Worm (Caenorhabditis elegans) whole organism, L4 larva: ENCODE results near the gene tba-4.
A peak's percentile ranks its signal among the peaks of the same experiment; 100 is the strongest.

Experiments
- F26F4.8 ChIP-seq: fragments of 200-800 bp; sonication (Bioruptor generic); conservative IDR thresholded peaks from 2 replicates; pipeline ENCODE4 v1.3.6; 2022; ENCODE audit warnings: missing genetic modification characterization, missing compliant biosample characterization
- T26A8.4 ChIP-seq: fragments of 200-800 bp; sonication (Bioruptor generic); IDR thresholded peaks from 2 replicates; pipeline ENCODE4 v1.3.6; 2022; ENCODE audit warnings: missing genetic modification characterization, missing compliant biosample characterization
- Y105C5A.15 ChIP-seq: fragments of 200-800 bp; sonication (Bioruptor generic); IDR thresholded peaks from 2 replicates; pipeline ENCODE4 v1.3.6; 2022; ENCODE audit warnings: missing genetic modification characterization, missing compliant biosample characterization
- Y48G9A.11 ChIP-seq: fragments of 200-800 bp; sonication (Bioruptor generic); IDR thresholded peaks from 2 replicates; pipeline ENCODE4 v1.3.6; 2022; ENCODE audit warnings: missing genetic modification reagents, missing genetic modification characterization, missing compliant biosample characterization
- Y5F2A.4 ChIP-seq: fragments of 200-800 bp; sonication (Bioruptor generic); optimal IDR thresholded peaks from 2 replicates; lab custom pipeline; 2018; ENCODE audit warnings: mild to moderate bottlenecking, missing genetic modification characterization, missing compliant biosample characterization
- Y75B8A.6 ChIP-seq: fragments of 200-800 bp; sonication (Bioruptor generic); IDR thresholded peaks from 2 replicates; pipeline ENCODE4 v1.3.6; 2022; ENCODE audit warnings: missing genetic modification reagents, missing genetic modification characterization, missing compliant biosample characterization
- ZK337.2 ChIP-seq: fragments of 200-800 bp; sonication (Bioruptor generic); IDR thresholded peaks from 2 replicates; pipeline ENCODE4 v1.3.6; 2022; ENCODE audit warnings: missing genetic modification reagents, missing genetic modification characterization, missing compliant biosample characterization
- ZK546.5 ChIP-seq, 2 experiments: sonication (generic microtip); optimal IDR thresholded peaks; 2 replicates each; lab custom pipeline; 2017; ENCODE audit warnings: missing biosample characterization in 2 of 2, missing genetic modification characterization in 2 of 2
- ama-1 ChIP-seq: fragments of 150-350 bp; optimal IDR thresholded peaks from 2 replicates; lab custom pipeline; 2014; ENCODE audit warnings: inconsistent platforms, mixed read lengths
- attf-4 ChIP-seq: sonication (generic microtip); optimal IDR thresholded peaks from 3 replicates; lab custom pipeline; 2017; ENCODE audit warnings: missing biosample characterization, missing genetic modification characterization
- ceh-20 ChIP-seq: fragments of 200-800 bp; sonication (Bioruptor generic); IDR thresholded peaks from 2 replicates; pipeline ENCODE4 v1.3.6; 2022; ENCODE audit warnings: missing genetic modification reagents, missing genetic modification characterization, missing compliant biosample characterization
- ceh-28 ChIP-seq: fragments of 150-350 bp; optimal IDR thresholded peaks from 2 replicates; lab custom pipeline; 2014; ENCODE audit warnings: missing biosample characterization, missing genetic modification reagents, missing genetic modification characterization
- ceh-32 ChIP-seq: sonication (generic microtip); optimal IDR thresholded peaks from 2 replicates; lab custom pipeline; 2016; ENCODE audit warnings: mild to moderate bottlenecking, missing genetic modification characterization, missing compliant biosample characterization; ENCODE audit not compliant: poor library complexity
- daf-16 ChIP-seq, 3 experiments: sonication (generic microtip); optimal IDR thresholded peaks; 2 replicates each; lab custom pipeline; 2016 to 2017; ENCODE audit warnings: missing genetic modification characterization in 3 of 3, missing genetic modification reagents in 3 of 3, mild to moderate bottlenecking in 2 of 3, missing compliant biosample characterization in 2 of 3, missing biosample characterization in 1 of 3, moderate library complexity in 1 of 3
- daf-8 ChIP-seq: fragments of 200-800 bp; sonication (Bioruptor generic); IDR thresholded peaks from 2 replicates; pipeline ENCODE4 v1.3.6; 2022; ENCODE audit warnings: missing genetic modification characterization, missing compliant biosample characterization
- dmd-6 ChIP-seq: fragments of 200-800 bp; sonication (Bioruptor generic); IDR thresholded peaks from 2 replicates; pipeline ENCODE4 v1.3.6; 2022; ENCODE audit warnings: missing genetic modification reagents, missing genetic modification characterization, missing compliant biosample characterization
- dmd-9 ChIP-seq: fragments of 200-800 bp; sonication (Bioruptor generic); IDR thresholded peaks from 2 replicates; pipeline ENCODE4 v1.3.6; 2022; ENCODE audit warnings: missing genetic modification reagents, missing genetic modification characterization, missing compliant biosample characterization
- egl-27 ChIP-seq: sonication (generic microtip); optimal IDR thresholded peaks from 3 replicates; lab custom pipeline; 2017; ENCODE audit warnings: missing biosample characterization, missing genetic modification reagents, missing genetic modification characterization
- egl-43 ChIP-seq: fragments of 200-800 bp; sonication (Bioruptor generic); IDR thresholded peaks from 2 replicates; pipeline ENCODE4 v1.3.6; 2022; ENCODE audit warnings: missing genetic modification reagents, missing genetic modification characterization, missing compliant biosample characterization
- fkh-10 ChIP-seq: fragments of 150-350 bp; optimal IDR thresholded peaks from 2 replicates; lab custom pipeline; 2014; ENCODE audit warnings: missing biosample characterization, missing genetic modification reagents, missing genetic modification characterization
- hlh-11 ChIP-seq: fragments of 200-800 bp; sonication (Bioruptor generic); optimal IDR thresholded peaks from 2 replicates; lab custom pipeline; 2018; ENCODE audit warnings: mild to moderate bottlenecking, missing genetic modification characterization, missing compliant biosample characterization
- hmg-1.1 ChIP-seq: fragments of 200-800 bp; sonication (Bioruptor generic); IDR thresholded peaks from 2 replicates; pipeline ENCODE4 v1.3.6; 2022; ENCODE audit warnings: missing genetic modification reagents, missing genetic modification characterization, missing compliant biosample characterization
- lsy-2 ChIP-seq, 2 experiments: fragments of 150-350 bp in 1 of 2; sonication (generic microtip) in 1 of 2; optimal IDR thresholded peaks; 2 replicates each; lab custom pipeline; 2014 to 2017; ENCODE audit warnings: missing biosample characterization in 2 of 2, missing genetic modification characterization in 2 of 2
- madf-9 ChIP-seq: fragments of 200-800 bp; sonication (Bioruptor generic); conservative IDR thresholded peaks from 2 replicates; pipeline ENCODE4 v1.3.6; 2022; ENCODE audit warnings: missing genetic modification reagents, missing genetic modification characterization, missing compliant biosample characterization
- mdl-1 ChIP-seq, 2 experiments: fragments of 150-350 bp in 1 of 2; sonication (generic microtip) in 1 of 2; optimal IDR thresholded peaks; 2 replicates each; lab custom pipeline; 2014 to 2017; ENCODE audit warnings: missing biosample characterization in 2 of 2, missing genetic modification characterization in 2 of 2
- mdt-29 ChIP-seq: fragments of 200-800 bp; sonication (Bioruptor generic); IDR thresholded peaks from 2 replicates; pipeline ENCODE4 v1.3.6; 2022; ENCODE audit warnings: missing genetic modification reagents, missing genetic modification characterization, missing compliant biosample characterization
- mxl-3 ChIP-seq: fragments of 200-800 bp; sonication (Bioruptor generic); optimal IDR thresholded peaks from 2 replicates; lab custom pipeline; 2018; ENCODE audit warnings: mild to moderate bottlenecking, missing genetic modification characterization, missing compliant biosample characterization
- nhr-10 ChIP-seq: fragments of 150-350 bp; optimal IDR thresholded peaks from 2 replicates; lab custom pipeline; 2014; ENCODE audit warnings: missing biosample characterization, missing genetic modification characterization
- nhr-102 ChIP-seq: sonication (generic microtip); optimal IDR thresholded peaks from 2 replicates; lab custom pipeline; 2016; ENCODE audit warnings: mild to moderate bottlenecking, missing genetic modification characterization, moderate library complexity, missing compliant biosample characterization
- nhr-11 ChIP-seq: fragments of 150-350 bp; optimal IDR thresholded peaks from 2 replicates; lab custom pipeline; 2014; ENCODE audit warnings: missing biosample characterization, missing genetic modification characterization
- nhr-111 ChIP-seq: fragments of 200-800 bp; sonication (Bioruptor generic); optimal IDR thresholded peaks from 2 replicates; lab custom pipeline; 2018; ENCODE audit warnings: mild to moderate bottlenecking, missing genetic modification characterization, missing compliant biosample characterization
- nhr-237 ChIP-seq: sonication (generic microtip); optimal IDR thresholded peaks from 2 replicates; lab custom pipeline; 2017; ENCODE audit warnings: missing biosample characterization, missing genetic modification characterization
- nhr-28 ChIP-seq: fragments of 150-350 bp; optimal IDR thresholded peaks from 2 replicates; lab custom pipeline; 2014; ENCODE audit warnings: missing biosample characterization, missing genetic modification characterization
- nhr-42 ChIP-seq: fragments of 200-800 bp; sonication (Bioruptor generic); IDR thresholded peaks from 2 replicates; pipeline ENCODE4 v1.3.6; 2022; ENCODE audit warnings: missing genetic modification characterization, missing compliant biosample characterization
- nhr-48 ChIP-seq: sonication (generic microtip); optimal IDR thresholded peaks from 2 replicates; lab custom pipeline; 2016; ENCODE audit warnings: mild to moderate bottlenecking, missing genetic modification characterization, missing compliant biosample characterization
- nhr-77 ChIP-seq: fragments of 150-350 bp; optimal IDR thresholded peaks from 2 replicates; lab custom pipeline; 2014; ENCODE audit warnings: missing biosample characterization, missing genetic modification characterization
- pha-4 ChIP-seq, 2 experiments: fragments of 150-350 bp in 1 of 2; fragments of 200-800 bp in 1 of 2; sonication (Bioruptor generic) in 1 of 2; IDR thresholded peaks in 1 of 2; optimal IDR thresholded peaks in 1 of 2; 2 replicates each; pipeline versions ENCODE4 v1.3.6 to Lab custom; 2014 to 2022; ENCODE audit warnings: missing genetic modification characterization in 2 of 2, missing genetic modification reagents in 2 of 2, missing biosample characterization in 1 of 2, missing compliant biosample characterization in 1 of 2
- php-3 ChIP-seq: fragments of 200-800 bp; sonication (Bioruptor generic); IDR thresholded peaks from 2 replicates; pipeline ENCODE4 v1.3.6; 2022; ENCODE audit warnings: missing genetic modification reagents, missing genetic modification characterization, missing compliant biosample characterization
- pqm-1 ChIP-seq: sonication (generic microtip); optimal IDR thresholded peaks from 2 replicates; lab custom pipeline; 2017; ENCODE audit warnings: missing biosample characterization, missing genetic modification characterization
- spr-1 ChIP-seq: sonication (generic microtip); optimal IDR thresholded peaks from 2 replicates; lab custom pipeline; 2016; ENCODE audit warnings: mild to moderate bottlenecking, missing genetic modification characterization, missing compliant biosample characterization
- tag-97 ChIP-seq: fragments of 200-800 bp; sonication (Bioruptor generic); IDR thresholded peaks from 2 replicates; pipeline ENCODE4 v1.3.6; 2022; ENCODE audit warnings: missing genetic modification characterization, missing compliant biosample characterization
- tra-1 ChIP-seq: fragments of 200-800 bp; sonication (Bioruptor generic); IDR thresholded peaks from 2 replicates; pipeline ENCODE4 v1.3.6; 2022; ENCODE audit warnings: missing genetic modification reagents, missing genetic modification characterization, missing compliant biosample characterization
- unc-39 ChIP-seq: sonication (generic microtip); optimal IDR thresholded peaks from 2 replicates; lab custom pipeline; 2017; ENCODE audit warnings: missing biosample characterization, missing genetic modification characterization
- unc-62 ChIP-seq, 3 experiments: fragments of 150-350 bp in 1 of 3; sonication (generic microtip); optimal IDR thresholded peaks in 2 of 3; peaks in 1 of 3; 1 replicate in 1 of 3; 2 replicates in 2 of 3; lab custom pipeline; 2014 to 2017; ENCODE audit warnings: missing biosample characterization in 3 of 3, missing genetic modification characterization in 3 of 3, missing genetic modification reagents in 3 of 3, missing genotype in 1 of 3
- zfp-2 ChIP-seq: sonication (generic microtip); optimal IDR thresholded peaks from 2 replicates; lab custom pipeline; 2016; ENCODE audit warnings: mild to moderate bottlenecking, missing genetic modification characterization, missing compliant biosample characterization
- zfp-3 ChIP-seq: fragments of 200-800 bp; sonication (Bioruptor generic); conservative IDR thresholded peaks from 2 replicates; pipeline ENCODE4 v1.3.6; 2022; ENCODE audit warnings: missing genetic modification reagents, missing genetic modification characterization, missing compliant biosample characterization
- zip-11 ChIP-seq: fragments of 200-800 bp; sonication (Bioruptor generic); IDR thresholded peaks from 2 replicates; pipeline ENCODE4 v1.3.6; 2022; ENCODE audit warnings: missing genetic modification characterization, missing compliant biosample characterization
- zip-2 ChIP-seq: fragments of 150-350 bp; optimal IDR thresholded peaks from 2 replicates; lab custom pipeline; 2014; ENCODE audit warnings: missing biosample characterization, missing genetic modification characterization
- ztf-7 ChIP-seq: fragments of 150-350 bp; optimal IDR thresholded peaks from 2 replicates; lab custom pipeline; 2014; ENCODE audit warnings: missing biosample characterization, missing genetic modification characterization

tba-4 gene

ce11 chrII:10950107-10950679 is 31.7 kb downstream of the tba-4 start, which contains the start of gene gst-5:
gst-5 (plus strand) TSS chrII:10950352.
- TF ChIP-seq nhr-111 (GFP tag; lab: Kevin White, UChicago) (no peak), nhr-28 (peak; percentile 98), nhr-42 (no peak), mdl-1 (tag; optimal IDR thresholded peaks at IDR 0.05; lab: Kevin White, UChicago) (no peak), Y75B8A.6 (GFP tag; lab: Robert Waterston, UW) (no peak), daf-8 (GFP tag; lab: Robert Waterston, UW) (no peak), Y48G9A.11 (no peak), F26F4.8 (GFP tag; lab: Robert Waterston, UW) (no peak), nhr-10 (tag; lab: Kevin White, UChicago) (no peak), pha-4 (GFP tag; IDR thresholded peaks at IDR 0.05; lab: Robert Waterston, UW) (0 out of 2 replicates have a peak, but pooled peaks have one; percentile 11), pha-4 (tag; optimal IDR thresholded peaks at IDR 0.05; lab: Kevin White, UChicago) (no peak), nhr-48 (tag; lab: Kevin White, UChicago) (no peak), nhr-11 (tag; lab: Kevin White, UChicago) (peak; percentile 58), php-3 (no peak), madf-9 (no peak), dmd-9 (GFP tag; lab: Robert Waterston, UW) (no peak), T26A8.4 (no peak), mdt-29 (GFP tag; lab: Robert Waterston, UW) (no peak), nhr-77 (tag; lab: Kevin White, UChicago) (peak; percentile 1), pqm-1 (peak; percentile 38), fkh-10 (GFP tag; lab: Kevin White, UChicago) (no peak), mxl-3 (GFP tag; lab: Kevin White, UChicago) (peak; percentile 92), hmg-1.1 (peak; percentile 31; the same call in 1 of the 2 replicates), ceh-20 (no peak), zfp-2 (no peak), nhr-102 (peak; percentile 55), unc-62 (GFP tag; optimal IDR thresholded peaks at IDR 0.05 in 1 of 2; lab: Kevin White, UChicago) (peak in 1 of 2 experiments; percentile 31), unc-62 (tag; optimal IDR thresholded peaks at IDR 0.05; lab: Kevin White, UChicago) (no peak), attf-4 (tag; lab: Kevin White, UChicago) (no peak), ceh-32 (tag; lab: Kevin White, UChicago) (no peak), dmd-6 (GFP tag; lab: Robert Waterston, UW) (peak; percentile 24; the same call in 1 of the 2 replicates), egl-27 (tag; lab: Kevin White, UChicago) (no peak), Y5F2A.4 (GFP tag; lab: Kevin White, UChicago) (no peak), lsy-2 (tag; optimal IDR thresholded peaks at IDR 0.05; lab: Kevin White, UChicago) (no peak), Y105C5A.15 (GFP tag; lab: Robert Waterston, UW) (no peak), tag-97 (GFP tag; lab: Robert Waterston, UW) (no peak), nhr-237 (tag; lab: Kevin White, UChicago) (no peak), zfp-3 (GFP tag; lab: Robert Waterston, UW) (no peak), ZK337.2 (GFP tag; lab: Robert Waterston, UW) (no peak), egl-43 (GFP tag; lab: Robert Waterston, UW) (no peak), zip-2 (no peak), spr-1 (tag; lab: Kevin White, UChicago) (no peak), zip-11 (GFP tag; lab: Robert Waterston, UW) (no peak), ama-1 (lab: Kevin White, UChicago) (no peak), daf-16 (GFP tag; optimal IDR thresholded peaks at IDR 0.05; lab: Kevin White, UChicago) (no peak), daf-16 (tag; optimal IDR thresholded peaks at IDR 0.05; lab: Kevin White, UChicago) (peak; percentile 68), ZK546.5 (tag; optimal IDR thresholded peaks at IDR 0.05; lab: Kevin White, UChicago) (no peak), ceh-28 (tag; lab: Kevin White, UChicago) (no peak), tra-1 (GFP tag; lab: Robert Waterston, UW) (no peak), ztf-7 (tag; lab: Kevin White, UChicago) (no peak), hlh-11 (tag; lab: Kevin White, UChicago) (peak; percentile 37), unc-39 (tag; lab: Kevin White, UChicago) (no peak)
